Worm (Caenorhabditis elegans) whole organism, L4 larva: Measurements from ENCODE around the gene Y47D3A.34.

Experiments used
- aha-1 ChIP-seq: fragments of 150-350 bp; peaks from one replicate; lab custom pipeline; 2014; ENCODE audit warnings: missing biosample characterization, missing genetic modification characterization
- ama-1 ChIP-seq: fragments of 150-350 bp; optimal IDR thresholded peaks from 2 replicates; lab custom pipeline; 2014; ENCODE audit warnings: inconsistent platforms, mixed read lengths
- arid-1 ChIP-seq: fragments of 200-800 bp; sonication (Bioruptor generic); conservative IDR thresholded peaks from 2 replicates; pipeline ENCODE4 v1.3.6; 2022; ENCODE audit warnings: missing genetic modification reagents, missing genetic modification characterization, missing compliant biosample characterization
- attf-4 ChIP-seq: sonication (generic microtip); optimal IDR thresholded peaks from 3 replicates; lab custom pipeline; 2017; ENCODE audit warnings: missing biosample characterization, missing genetic modification characterization
- ceh-28 ChIP-seq: fragments of 150-350 bp; optimal IDR thresholded peaks from 2 replicates; lab custom pipeline; 2014; ENCODE audit warnings: missing biosample characterization, missing genetic modification reagents, missing genetic modification characterization
- ceh-32 ChIP-seq: sonication (generic microtip); optimal IDR thresholded peaks from 2 replicates; lab custom pipeline; 2016; ENCODE audit warnings: mild to moderate bottlenecking, missing genetic modification characterization, missing compliant biosample characterization; ENCODE audit not compliant: poor library complexity
- ceh-82 ChIP-seq: sonication (generic microtip); optimal IDR thresholded peaks from 2 replicates; lab custom pipeline; 2017; ENCODE audit warnings: missing biosample characterization, missing genetic modification characterization
- cey-2 ChIP-seq: sonication (generic microtip); optimal IDR thresholded peaks from 3 replicates; lab custom pipeline; 2017; ENCODE audit warnings: missing genetic modification characterization, mild to moderate bottlenecking, missing compliant biosample characterization, antibody characterized with exemption, borderline replicate concordance; ENCODE audit not compliant: insufficient read depth
- daf-16 ChIP-seq, 3 experiments: sonication (generic microtip); optimal IDR thresholded peaks; 2 replicates each; lab custom pipeline; 2016 to 2017; ENCODE audit warnings: missing genetic modification characterization in 3 of 3, missing genetic modification reagents in 3 of 3, mild to moderate bottlenecking in 2 of 3, missing compliant biosample characterization in 2 of 3, missing biosample characterization in 1 of 3, moderate library complexity in 1 of 3
- daf-8 ChIP-seq: fragments of 200-800 bp; sonication (Bioruptor generic); IDR thresholded peaks from 2 replicates; pipeline ENCODE4 v1.3.6; 2022; ENCODE audit warnings: missing genetic modification characterization, missing compliant biosample characterization
- dmd-8 ChIP-seq: fragments of 200-800 bp; sonication (Bioruptor generic); IDR thresholded peaks from 2 replicates; pipeline ENCODE4 v1.3.6; 2022; ENCODE audit warnings: missing genetic modification characterization, missing compliant biosample characterization
- dpl-1 ChIP-seq: fragments of 150-350 bp; optimal IDR thresholded peaks from 2 replicates; lab custom pipeline; 2014; ENCODE audit warnings: missing biosample characterization, missing genetic modification reagents, missing genetic modification characterization
- dve-1 ChIP-seq: sonication (generic microtip); optimal IDR thresholded peaks from 2 replicates; lab custom pipeline; 2017; ENCODE audit warnings: antibody characterized with exemption, mild to moderate bottlenecking, missing genetic modification characterization, missing compliant biosample characterization; ENCODE audit not compliant: insufficient read depth
- egl-27 ChIP-seq: sonication (generic microtip); optimal IDR thresholded peaks from 3 replicates; lab custom pipeline; 2017; ENCODE audit warnings: missing biosample characterization, missing genetic modification reagents, missing genetic modification characterization
- gei-8 ChIP-seq: fragments of 200-800 bp; sonication (Bioruptor generic); optimal IDR thresholded peaks from 2 replicates; lab custom pipeline; 2018; ENCODE audit warnings: mild to moderate bottlenecking, missing genetic modification characterization, missing compliant biosample characterization
- hlh-30 ChIP-seq: sonication (generic microtip); optimal IDR thresholded peaks from 2 replicates; lab custom pipeline; 2017; ENCODE audit warnings: antibody characterized with exemption, mild to moderate bottlenecking, missing genetic modification characterization, missing compliant biosample characterization; ENCODE audit not compliant: insufficient read depth
- lim-7 ChIP-seq: fragments of 200-800 bp; sonication (Bioruptor generic); IDR thresholded peaks from 2 replicates; pipeline ENCODE4 v1.3.6; 2022; ENCODE audit warnings: missing genetic modification characterization, missing compliant biosample characterization
- lin-1 ChIP-seq: fragments of 200-800 bp; sonication (Bioruptor generic); IDR thresholded peaks from 2 replicates; pipeline ENCODE4 v1.3.6; 2022; ENCODE audit warnings: missing genetic modification reagents, missing genetic modification characterization, missing compliant biosample characterization
- lin-13 ChIP-seq: fragments of 150-350 bp; optimal IDR thresholded peaks from 2 replicates; lab custom pipeline; 2014; ENCODE audit warnings: missing biosample characterization, missing genetic modification reagents, missing genetic modification characterization
- lin-39 ChIP-seq: fragments of 150-350 bp; optimal IDR thresholded peaks from 2 replicates; lab custom pipeline; 2014; ENCODE audit warnings: missing biosample characterization, missing genetic modification reagents, missing genetic modification characterization
- madf-5 ChIP-seq, 2 experiments: fragments of 200-800 bp; sonication (Bioruptor generic); IDR thresholded peaks; 2 replicates each; pipeline ENCODE4 v1.3.6; 2022; ENCODE audit warnings: missing compliant biosample characterization in 2 of 2, missing genetic modification characterization in 2 of 2
- madf-9 ChIP-seq: fragments of 200-800 bp; sonication (Bioruptor generic); conservative IDR thresholded peaks from 2 replicates; pipeline ENCODE4 v1.3.6; 2022; ENCODE audit warnings: missing genetic modification reagents, missing genetic modification characterization, missing compliant biosample characterization
- mep-1 ChIP-seq: fragments of 150-350 bp; sonication (generic microtip); optimal IDR thresholded peaks from 3 replicates; lab custom pipeline; 2014; ENCODE audit warnings: missing biosample characterization, missing genetic modification characterization
- mes-2 ChIP-seq: sonication (generic microtip); optimal IDR thresholded peaks from 2 replicates; lab custom pipeline; 2016; ENCODE audit warnings: missing genotype, mild to moderate bottlenecking, missing genetic modification characterization, missing compliant biosample characterization; ENCODE audit not compliant: poor library complexity, severe bottlenecking
- mxl-2 ChIP-seq: fragments of 200-800 bp; sonication (Bioruptor generic); conservative IDR thresholded peaks from 2 replicates; pipeline ENCODE4 v1.3.6; 2022; ENCODE audit warnings: missing genetic modification reagents, missing genetic modification characterization, missing compliant biosample characterization
- mxl-3 ChIP-seq: fragments of 200-800 bp; sonication (Bioruptor generic); optimal IDR thresholded peaks from 2 replicates; lab custom pipeline; 2018; ENCODE audit warnings: mild to moderate bottlenecking, missing genetic modification characterization, missing compliant biosample characterization
- nhr-10 ChIP-seq: fragments of 150-350 bp; optimal IDR thresholded peaks from 2 replicates; lab custom pipeline; 2014; ENCODE audit warnings: missing biosample characterization, missing genetic modification characterization
- nhr-102 ChIP-seq: sonication (generic microtip); optimal IDR thresholded peaks from 2 replicates; lab custom pipeline; 2016; ENCODE audit warnings: mild to moderate bottlenecking, missing genetic modification characterization, moderate library complexity, missing compliant biosample characterization
- nhr-237 ChIP-seq: sonication (generic microtip); optimal IDR thresholded peaks from 2 replicates; lab custom pipeline; 2017; ENCODE audit warnings: missing biosample characterization, missing genetic modification characterization
- nhr-28 ChIP-seq: fragments of 150-350 bp; optimal IDR thresholded peaks from 2 replicates; lab custom pipeline; 2014; ENCODE audit warnings: missing biosample characterization, missing genetic modification characterization
- nhr-42 ChIP-seq: fragments of 200-800 bp; sonication (Bioruptor generic); IDR thresholded peaks from 2 replicates; pipeline ENCODE4 v1.3.6; 2022; ENCODE audit warnings: missing genetic modification characterization, missing compliant biosample characterization
- nhr-48 ChIP-seq: sonication (generic microtip); optimal IDR thresholded peaks from 2 replicates; lab custom pipeline; 2016; ENCODE audit warnings: mild to moderate bottlenecking, missing genetic modification characterization, missing compliant biosample characterization
- nhr-76 ChIP-seq: fragments of 150-350 bp; optimal IDR thresholded peaks from 2 replicates; lab custom pipeline; 2014; ENCODE audit warnings: missing biosample characterization, missing genetic modification characterization
- nhr-77 ChIP-seq: fragments of 150-350 bp; optimal IDR thresholded peaks from 2 replicates; lab custom pipeline; 2014; ENCODE audit warnings: missing biosample characterization, missing genetic modification characterization
- pqm-1 ChIP-seq: sonication (generic microtip); optimal IDR thresholded peaks from 2 replicates; lab custom pipeline; 2017; ENCODE audit warnings: missing biosample characterization, missing genetic modification characterization
- set-16 ChIP-seq: fragments of 200-800 bp; sonication (Bioruptor generic); IDR thresholded peaks from 2 replicates; pipeline ENCODE4 v1.3.6; 2022; ENCODE audit warnings: missing genetic modification reagents, missing genetic modification characterization, missing compliant biosample characterization
- skn-1 ChIP-seq: fragments of 150-350 bp; optimal IDR thresholded peaks from 2 replicates; lab custom pipeline; 2014; ENCODE audit warnings: missing biosample characterization, missing genetic modification characterization
- snpc-4 ChIP-seq: fragments of 150-350 bp; optimal IDR thresholded peaks from 2 replicates; lab custom pipeline; 2014; ENCODE audit warnings: missing biosample characterization, missing genetic modification characterization
- unc-39 ChIP-seq: sonication (generic microtip); optimal IDR thresholded peaks from 2 replicates; lab custom pipeline; 2017; ENCODE audit warnings: missing biosample characterization, missing genetic modification characterization
- unc-62 ChIP-seq, 3 experiments: fragments of 150-350 bp in 1 of 3; sonication (generic microtip); optimal IDR thresholded peaks in 2 of 3; peaks in 1 of 3; 1 replicate in 1 of 3; 2 replicates in 2 of 3; lab custom pipeline; 2014 to 2017; ENCODE audit warnings: missing biosample characterization in 3 of 3, missing genetic modification characterization in 3 of 3, missing genetic modification reagents in 3 of 3, missing genotype in 1 of 3
- zag-1 ChIP-seq: fragments of 150-350 bp; optimal IDR thresholded peaks from 2 replicates; lab custom pipeline; 2014; ENCODE audit warnings: missing biosample characterization, missing genetic modification characterization
- zfp-2 ChIP-seq: sonication (generic microtip); optimal IDR thresholded peaks from 2 replicates; lab custom pipeline; 2016; ENCODE audit warnings: mild to moderate bottlenecking, missing genetic modification characterization, missing compliant biosample characterization
- zip-11 ChIP-seq: fragments of 200-800 bp; sonication (Bioruptor generic); IDR thresholded peaks from 2 replicates; pipeline ENCODE4 v1.3.6; 2022; ENCODE audit warnings: missing genetic modification characterization, missing compliant biosample characterization
- zip-2 ChIP-seq: fragments of 150-350 bp; optimal IDR thresholded peaks from 2 replicates; lab custom pipeline; 2014; ENCODE audit warnings: missing biosample characterization, missing genetic modification characterization
- ztf-7 ChIP-seq: fragments of 150-350 bp; optimal IDR thresholded peaks from 2 replicates; lab custom pipeline; 2014; ENCODE audit warnings: missing biosample characterization, missing genetic modification characterization

Y47D3A.34 gene

DNA sequence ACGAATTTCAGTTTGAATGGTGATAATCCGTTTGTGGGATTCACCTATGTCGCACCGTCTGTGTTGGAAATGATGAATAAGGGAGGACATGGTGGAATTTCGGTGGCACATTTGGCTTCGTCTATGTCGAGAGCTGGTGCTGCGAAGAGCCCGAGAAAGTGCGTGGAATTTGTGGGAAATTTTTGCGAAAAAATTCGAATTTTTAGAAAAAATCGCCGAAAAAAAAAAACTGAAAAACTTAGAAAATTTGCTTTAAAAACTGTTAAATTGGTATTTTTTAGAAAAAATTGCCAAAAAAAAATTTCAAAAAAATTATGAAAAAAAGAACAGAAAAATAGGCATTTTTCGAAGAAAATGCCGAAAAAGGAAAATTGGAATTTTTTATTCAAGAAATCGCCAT, 14.2 kb upstream of the Y47D3A.34 start:
- TF ChIP-seq unc-62 (GFP tag; optimal IDR thresholded peaks at IDR 0.05 in 1 of 2; lab: Kevin White, UChicago) (peak in 1 of 2 experiments; percentile 76), unc-62 (tag; optimal IDR thresholded peaks at IDR 0.05; lab: Kevin White, UChicago) (no peak), ceh-28 (tag; lab: Kevin White, UChicago) (no peak), aha-1 (tag; lab: Kevin White, UChicago) (peak; percentile 66)

DNA sequence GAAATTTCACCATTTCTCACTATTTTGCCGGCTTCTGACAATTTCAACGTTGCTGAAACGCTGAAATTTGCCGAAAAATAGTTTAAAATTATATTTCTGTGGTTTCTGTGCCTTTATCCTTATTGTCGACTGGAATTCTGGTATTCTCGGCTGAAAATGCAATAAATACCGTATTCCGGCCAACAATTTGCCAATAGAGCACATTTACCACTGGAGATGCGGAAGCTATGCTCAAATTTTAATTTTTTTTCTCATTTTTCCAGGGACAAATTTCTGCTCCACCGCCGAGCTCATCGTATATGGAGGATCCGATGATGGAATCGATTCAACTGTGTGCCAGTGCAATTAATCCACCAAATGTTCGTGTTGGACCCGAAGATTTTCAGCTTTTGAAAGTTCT, 11.9 kb upstream of the Y47D3A.34 start:
- 0 out of 4 replicates have a peak, but pooled peaks of 1 of the 2 experiments have one; percentile 33 for TF ChIP-seq madf-5 (GFP tag; IDR thresholded peaks at IDR 0.05; lab: Robert Waterston, UW)
- peak; percentile 57 for TF ChIP-seq aha-1 (tag; lab: Kevin White, UChicago)
- TF ChIP-seq mes-2 (tag; lab: Kevin White, UChicago), result peak; percentile 19
- TF ChIP-seq ama-1 (lab: Kevin White, UChicago), result peak; percentile 49
- no peak for TF ChIP-seq nhr-28 (tag; lab: Kevin White, UChicago)
- no peak for TF ChIP-seq daf-16 (GFP tag; optimal IDR thresholded peaks at IDR 0.05; lab: Kevin White, UChicago)
- peak; percentile 2 for TF ChIP-seq daf-16 (tag; optimal IDR thresholded peaks at IDR 0.05; lab: Kevin White, UChicago)
- no peak for TF ChIP-seq nhr-48 (tag; lab: Kevin White, UChicago)

DNA sequence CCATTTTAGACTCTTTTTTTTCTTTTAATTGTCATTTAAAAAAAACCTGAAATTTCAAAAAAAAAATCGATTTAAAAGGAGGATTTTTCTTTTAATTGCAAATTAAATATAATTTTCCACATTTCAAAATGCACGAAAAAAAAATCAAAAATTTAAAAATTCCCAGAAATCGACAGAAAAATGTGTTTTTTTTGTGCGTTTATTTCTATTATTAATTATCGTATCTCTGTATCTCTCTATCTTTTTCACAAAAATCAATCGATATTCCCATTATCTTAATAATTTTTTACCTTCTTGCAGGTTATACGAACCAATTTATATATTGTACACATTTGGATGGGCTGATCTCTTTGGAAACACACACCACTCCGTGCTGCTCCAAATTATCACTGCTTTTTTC, 10.2 kb upstream of the Y47D3A.34 start, which contains the start of gene rsks-1:
TSS of gene rsks-1 (plus strand) at position 301 of the 400 bp plus-strand sequence.
- no peak for TF ChIP-seq nhr-237 (tag; lab: Kevin White, UChicago)
- TF ChIP-seq nhr-10, result no peak
- TF ChIP-seq cey-2 (tag; lab: Kevin White, UChicago), result no peak
- no peak for TF ChIP-seq gei-8 (GFP tag; lab: Kevin White, UChicago)
- TF ChIP-seq nhr-102, result no peak
- TF ChIP-seq arid-1 (GFP tag; lab: Robert Waterston, UW), result no peak
- TF ChIP-seq zfp-2 (tag; lab: Kevin White, UChicago), result no peak
- no peak for TF ChIP-seq zip-2

DNA sequence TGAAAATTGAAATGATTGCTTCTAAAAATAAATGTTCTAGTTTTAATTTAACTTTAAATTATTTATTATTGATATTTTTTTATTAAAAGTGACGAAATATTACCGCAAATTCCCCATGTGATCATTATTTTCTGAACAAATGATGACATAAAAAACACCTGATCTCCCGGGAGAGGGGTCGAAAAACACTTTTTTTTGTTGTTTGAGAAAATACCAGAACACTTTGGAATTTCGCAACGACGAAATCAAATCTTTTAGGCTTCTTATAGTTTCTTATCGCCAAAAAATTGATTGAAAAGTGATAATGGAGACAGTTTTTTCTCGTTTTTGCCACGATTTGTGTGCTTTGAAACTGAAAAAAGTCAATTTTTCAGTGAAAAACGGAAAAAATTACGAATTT, 9.7 kb upstream of the Y47D3A.34 start:
- TF ChIP-seq ceh-32 (tag; lab: Kevin White, UChicago) (no peak), madf-9 (no peak), madf-5 (GFP tag; IDR thresholded peaks at IDR 0.05; lab: Robert Waterston, UW) (no peak), daf-8 (GFP tag; lab: Robert Waterston, UW) (no peak), hlh-30 (peak; percentile 61), nhr-76 (tag; lab: Kevin White, UChicago) (no peak), set-16 (GFP tag; lab: Robert Waterston, UW) (no peak), nhr-48 (tag; lab: Kevin White, UChicago) (no peak), zip-11 (GFP tag; lab: Robert Waterston, UW) (no peak), mxl-2 (GFP tag; lab: Robert Waterston, UW) (no peak), lim-7 (GFP tag; lab: Robert Waterston, UW) (no peak), unc-39 (tag; lab: Kevin White, UChicago) (no peak), dve-1 (tag; lab: Kevin White, UChicago) (peak; percentile 4), mxl-3 (no peak), mep-1 (no peak), pqm-1 (no peak), nhr-42 (GFP tag; lab: Robert Waterston, UW) (no peak), ztf-7 (tag; lab: Kevin White, UChicago) (no peak), attf-4 (tag; lab: Kevin White, UChicago) (no peak), dmd-8 (GFP tag; lab: Robert Waterston, UW) (no peak), dpl-1 (GFP tag; lab: Kevin White, UChicago) (no peak), skn-1 (no peak), zfp-2 (tag; lab: Kevin White, UChicago) (no peak), lin-39 (tag; lab: Kevin White, UChicago) (no peak), lin-1 (GFP tag; lab: Robert Waterston, UW) (no peak), zag-1 (tag; lab: Kevin White, UChicago) (no peak), egl-27 (no peak), lin-13 (GFP tag; lab: Kevin White, UChicago) (no peak), ama-1 (lab: Kevin White, UChicago) (no peak), snpc-4 (no peak), ceh-82 (tag; lab: Kevin White, UChicago) (no peak), cey-2 (tag; lab: Kevin White, UChicago) (no peak), nhr-77 (tag; lab: Kevin White, UChicago) (peak; percentile 62), nhr-28 (tag; lab: Kevin White, UChicago) (peak; percentile 50)
